Fruit fly (Drosophila melanogaster): ENCODE results near the gene REPTOR-BP.

The REPTOR-BP gene

DNA sequence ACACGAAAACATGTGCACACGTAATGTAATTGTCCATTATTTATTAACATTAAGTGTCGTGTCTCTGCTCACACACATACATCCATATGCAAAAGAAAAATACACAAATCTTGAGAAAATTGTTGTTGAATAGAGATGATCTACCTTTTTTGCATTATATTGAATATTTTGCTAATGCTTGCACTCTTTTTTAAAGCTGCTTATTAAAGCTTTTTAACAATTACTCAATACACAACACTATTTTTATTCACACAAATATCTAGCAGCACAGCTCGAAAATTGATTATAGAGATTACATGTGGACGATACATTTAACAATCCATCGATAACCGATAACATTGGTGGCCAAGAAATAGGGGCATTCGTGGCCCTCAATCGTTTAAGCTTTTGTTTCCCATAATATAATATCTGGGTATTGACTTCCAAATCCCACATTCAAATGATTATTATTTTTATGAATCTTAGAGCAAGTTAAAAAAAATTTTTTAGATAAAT, 28.2 kb downstream of the REPTOR-BP start, which contains the start of gene Ufd4 (continued):
- TF ChIP-seq gro (GFP tag; optimal IDR thresholded peaks at IDR 0.05) (peak; percentile 75), NC2β (GFP tag; optimal IDR thresholded peaks at IDR 0.05) (peak; percentile 66), CG17829 (tag; optimal IDR thresholded peaks at IDR 0.05) (peak; percentile 83), Sry-δ (GFP tag; optimal IDR thresholded peaks at IDR 0.05) (peak; percentile 87), CG12104 (GFP tag; optimal IDR thresholded peaks at IDR 0.05) (peak; percentile 61), emc (GFP tag; optimal IDR thresholded peaks at IDR 0.05) (peak; percentile 5), Spps (tag; optimal IDR thresholded peaks at IDR 0.05) (peak; percentile 43), z (GFP tag; IDR thresholded peaks at IDR 0.05) (no peak), CG14014 (GFP tag; IDR thresholded peaks at IDR 0.05) (peak; percentile 75; the same call in 1 of the 2 replicates), Dip3 (GFP tag; optimal IDR thresholded peaks at IDR 0.05) (peak; percentile 55), caup (GFP tag; optimal IDR thresholded peaks at IDR 0.05; ENCODE audit: severe bottlenecking) (no peak), CG4617 (GFP tag; optimal IDR thresholded peaks at IDR 0.05; ENCODE audit: borderline replicate concordance) (peak; percentile 68), CG2202 (tag; optimal IDR thresholded peaks at IDR 0.05) (peak; percentile 0), CG30020 (tag; optimal IDR thresholded peaks at IDR 0.05) (peak; percentile 95), cato (GFP tag; optimal IDR thresholded peaks at IDR 0.05; ENCODE audit: borderline replicate concordance) (no peak), Chrac-16 (GFP tag; optimal IDR thresholded peaks at IDR 0.05) (peak; percentile 55), CG8089 (GFP tag; optimal IDR thresholded peaks at IDR 0.05) (peak; percentile 14), HLHmδ (GFP tag; optimal IDR thresholded peaks at IDR 0.05) (no peak), fru (optimal IDR thresholded peaks at IDR 0.05) (no peak), CG8290 (GFP tag; optimal IDR thresholded peaks at IDR 0.05) (peak; percentile 33), CG8290 (tag; optimal IDR thresholded peaks at IDR 0.05) (no peak), CG6254 (GFP tag; optimal IDR thresholded peaks at IDR 0.05) (peak; percentile 41), Sox102F (GFP tag; optimal IDR thresholded peaks at IDR 0.05) (no peak), Hsf (GFP tag; optimal IDR thresholded peaks at IDR 0.05) (no peak), CG7963 (GFP tag; IDR thresholded peaks at IDR 0.05; ENCODE audit: partially characterized antibody) (no peak), CG14710 (tag; optimal IDR thresholded peaks at IDR 0.05) (peak; percentile 66), Bteb2 (GFP tag; optimal IDR thresholded peaks at IDR 0.05) (peak; percentile 64), CG13424 (tag; optimal IDR thresholded peaks at IDR 0.05) (peak; percentile 73), Fer3 (tag; optimal IDR thresholded peaks at IDR 0.05) (no peak), B-H2 (GFP tag; optimal IDR thresholded peaks at IDR 0.05) (peak; percentile 48), CG8388 (GFP tag; optimal IDR thresholded peaks at IDR 0.05) (peak; percentile 49), shn (GFP tag; optimal IDR thresholded peaks at IDR 0.05) (peak; percentile 33), CG8765 (GFP tag; IDR thresholded peaks at IDR 0.05) (no peak), Nf-YA (GFP tag; IDR thresholded peaks at IDR 0.05) (peak; percentile 44; the same call in 1 of the 2 replicates), corto (GFP tag; optimal IDR thresholded peaks at IDR 0.05) (peak; percentile 18), nom (GFP tag; optimal IDR thresholded peaks at IDR 0.05) (no peak), Ets97D (GFP tag; optimal IDR thresholded peaks at IDR 0.05) (peak; percentile 50), Xrp1 (GFP tag; IDR thresholded peaks at IDR 0.05) (peak; percentile 79), E2f2 (GFP tag; IDR thresholded peaks at IDR 0.05) (peak; percentile 33; the same call in 1 of the 2 replicates), CG3163 (GFP tag; optimal IDR thresholded peaks at IDR 0.05) (peak; percentile 34), Dek (tag; optimal IDR thresholded peaks at IDR 0.05) (no peak), CG7987 (GFP tag; optimal IDR thresholded peaks at IDR 0.05) (peak; percentile 43), pho (GFP tag; optimal IDR thresholded peaks at IDR 0.05) (peak; percentile 61), CG16815 (GFP tag; optimal IDR thresholded peaks at IDR 0.05) (peak; percentile 0), Atf-2 (GFP tag; optimal IDR thresholded peaks at IDR 0.05) (peak; percentile 27), kah (GFP tag; optimal IDR thresholded peaks at IDR 0.05) (peak; percentile 43), CG3995 (GFP tag; optimal IDR thresholded peaks at IDR 0.05) (peak; percentile 49), rib (GFP tag; IDR thresholded peaks at IDR 0.05) (peak; percentile 25; the same call in 1 of the 2 replicates), CG17802 (tag; optimal IDR thresholded peaks at IDR 0.05) (no peak), slp2 (GFP tag; optimal IDR thresholded peaks at IDR 0.05) (peak; percentile 45), Doc3 (GFP tag; IDR thresholded peaks at IDR 0.05; ENCODE audit: partially characterized antibody) (0 out of 3 replicates have a peak, but pooled peaks have one; percentile 36)
